Worm (Caenorhabditis elegans) whole organism, young adult: ENCODE data around the gene cft-1.

Experiments used
- B0019.2 ChIP-seq: fragments of 200-800 bp; sonication (Bioruptor generic); conservative IDR thresholded peaks from 2 replicates; pipeline ENCODE4 v1.3.6; 2022; ENCODE audit warnings: missing genetic modification reagents, missing genetic modification characterization, missing compliant biosample characterization
- B0035.1 ChIP-seq: sonication (generic microtip); optimal IDR thresholded peaks from 2 replicates; lab custom pipeline; 2016; ENCODE audit warnings: missing genetic modification characterization, mild to moderate bottlenecking, missing compliant biosample characterization, missing genotype, missing genetic modification reagents
- D2030.7 ChIP-seq: fragments of 200-800 bp; sonication (Bioruptor generic); IDR thresholded peaks from 2 replicates; pipeline ENCODE4 v1.3.6; 2022; ENCODE audit warnings: missing genetic modification reagents, missing genetic modification characterization, missing compliant biosample characterization
- F33H1.4 ChIP-seq: fragments of 200-800 bp; sonication (Bioruptor generic); IDR thresholded peaks from 2 replicates; pipeline ENCODE4 v1.3.6; 2022; ENCODE audit warnings: missing genetic modification reagents, missing genetic modification characterization, missing compliant biosample characterization
- F39B2.1 ChIP-seq: fragments of 200-800 bp; sonication (Bioruptor generic); IDR thresholded peaks from 2 replicates; pipeline ENCODE4 v1.3.6; 2022; ENCODE audit warnings: missing genetic modification reagents, missing genetic modification characterization, missing compliant biosample characterization
- F49E8.2 ChIP-seq: sonication (generic microtip); optimal IDR thresholded peaks from 3 replicates; lab custom pipeline; 2017; ENCODE audit warnings: missing genetic modification characterization, mild to moderate bottlenecking, missing compliant biosample characterization, antibody characterized with exemption, moderate library complexity; ENCODE audit not compliant: insufficient read depth
- Y53G8AR.9 ChIP-seq: fragments of 200-800 bp; sonication (Bioruptor generic); conservative IDR thresholded peaks from 2 replicates; pipeline ENCODE4 v1.3.6; 2022; ENCODE audit warnings: missing genetic modification reagents, missing genetic modification characterization, missing compliant biosample characterization
- aptf-3 ChIP-seq: fragments of 200-800 bp; sonication (Bioruptor generic); IDR thresholded peaks from 2 replicates; pipeline ENCODE4 v1.3.6; 2022; ENCODE audit warnings: missing genetic modification characterization, missing compliant biosample characterization
- atf-7 ChIP-seq: sonication (generic microtip); optimal IDR thresholded peaks from 2 replicates; lab custom pipeline; 2017; ENCODE audit warnings: mild to moderate bottlenecking, missing genetic modification characterization, missing compliant biosample characterization
- attf-5 ChIP-seq: fragments of 200-800 bp; sonication (Bioruptor generic); optimal IDR thresholded peaks from 2 replicates; lab custom pipeline; 2018; ENCODE audit warnings: mild to moderate bottlenecking, missing genetic modification characterization, missing compliant biosample characterization
- bed-2 ChIP-seq: fragments of 200-800 bp; sonication (Bioruptor generic); IDR thresholded peaks from 2 replicates; pipeline ENCODE4 v1.3.6; 2022; ENCODE audit warnings: missing genetic modification reagents, missing genetic modification characterization, missing compliant biosample characterization
- ccch-3 ChIP-seq: fragments of 200-800 bp; sonication (Bioruptor generic); optimal IDR thresholded peaks from 2 replicates; lab custom pipeline; 2018; ENCODE audit warnings: mild to moderate bottlenecking, missing genetic modification characterization, missing compliant biosample characterization
- cebp-2 ChIP-seq: fragments of 200-800 bp; sonication (Bioruptor generic); IDR thresholded peaks from 2 replicates; pipeline ENCODE4 v1.3.6; 2022; ENCODE audit warnings: missing genetic modification characterization, missing compliant biosample characterization
- ceh-100 ChIP-seq: fragments of 200-800 bp; sonication (Bioruptor generic); IDR thresholded peaks from 2 replicates; pipeline ENCODE4 v1.3.6; 2022; ENCODE audit warnings: missing genetic modification reagents, missing genetic modification characterization, missing compliant biosample characterization
- ceh-40 ChIP-seq: fragments of 200-800 bp; sonication (Bioruptor generic); IDR thresholded peaks from 2 replicates; pipeline ENCODE4 v1.3.6; 2022; ENCODE audit warnings: missing genetic modification characterization, missing compliant biosample characterization
- dpl-1 ChIP-seq: fragments of 150-350 bp; optimal IDR thresholded peaks from 2 replicates; lab custom pipeline; 2014; ENCODE audit warnings: missing biosample characterization, missing genetic modification reagents, missing genetic modification characterization
- efl-1 ChIP-seq: fragments of 150-350 bp; optimal IDR thresholded peaks from 2 replicates; lab custom pipeline; 2014; ENCODE audit warnings: missing biosample characterization, missing genetic modification reagents, missing genetic modification characterization
- ets-4 ChIP-seq: fragments of 200-800 bp; sonication (Bioruptor generic); optimal IDR thresholded peaks from 2 replicates; lab custom pipeline; 2018; ENCODE audit warnings: mild to moderate bottlenecking, missing genetic modification characterization, missing compliant biosample characterization
- hlh-12 ChIP-seq: sonication (generic microtip); optimal IDR thresholded peaks from 2 replicates; lab custom pipeline; 2016; ENCODE audit warnings: missing genetic modification characterization, missing compliant biosample characterization
- hlh-26 ChIP-seq: fragments of 200-800 bp; sonication (Bioruptor generic); conservative IDR thresholded peaks from 2 replicates; pipeline ENCODE4 v1.3.6; 2022; ENCODE audit warnings: missing genetic modification reagents, missing genetic modification characterization, missing compliant biosample characterization
- let-526 ChIP-seq: fragments of 200-800 bp; sonication (Bioruptor generic); IDR thresholded peaks from 2 replicates; pipeline ENCODE4 v1.3.6; 2022; ENCODE audit warnings: missing genetic modification reagents, missing genetic modification characterization, missing compliant biosample characterization
- lir-1 ChIP-seq: fragments of 200-800 bp; sonication (Bioruptor generic); conservative IDR thresholded peaks from 2 replicates; pipeline ENCODE4 v1.3.6; 2022; ENCODE audit warnings: missing genetic modification reagents, missing genetic modification characterization, missing compliant biosample characterization
- lsy-27 ChIP-seq: sonication (generic microtip); optimal IDR thresholded peaks from 2 replicates; lab custom pipeline; 2017; ENCODE audit warnings: missing genetic modification characterization, mild to moderate bottlenecking, missing compliant biosample characterization, antibody characterized with exemption, missing genotype, borderline replicate concordance; ENCODE audit not compliant: insufficient read depth
- madf-10 ChIP-seq: sonication (generic microtip); optimal IDR thresholded peaks from 2 replicates; lab custom pipeline; 2016; ENCODE audit warnings: mild to moderate bottlenecking, missing genetic modification characterization, missing compliant biosample characterization
- mcd-1 ChIP-seq: fragments of 200-800 bp; sonication (Bioruptor generic); IDR thresholded peaks from 2 replicates; pipeline ENCODE4 v1.3.6; 2022; ENCODE audit warnings: missing genetic modification reagents, missing genetic modification characterization, missing compliant biosample characterization
- mes-4 ChIP-seq: sonication (generic microtip); optimal IDR thresholded peaks from 2 replicates; lab custom pipeline; 2016; ENCODE audit warnings: missing genotype, missing genetic modification characterization, missing compliant biosample characterization
- nfya-2 ChIP-seq: fragments of 200-800 bp; sonication (Bioruptor generic); IDR thresholded peaks from 2 replicates; pipeline ENCODE4 v1.3.6; 2022; ENCODE audit warnings: missing genetic modification reagents, missing genetic modification characterization, missing compliant biosample characterization
- nhr-90 ChIP-seq: sonication (generic microtip); optimal IDR thresholded peaks from 2 replicates; lab custom pipeline; 2016; ENCODE audit warnings: missing genotype, mild to moderate bottlenecking, missing genetic modification characterization, missing compliant biosample characterization
- pbrm-1 ChIP-seq: fragments of 200-800 bp; sonication (Bioruptor generic); IDR thresholded peaks from 2 replicates; pipeline ENCODE4 v1.3.6; 2022; ENCODE audit warnings: missing genetic modification reagents, missing genetic modification characterization, missing compliant biosample characterization
- snpc-3.4 ChIP-seq: sonication (generic microtip); optimal IDR thresholded peaks from 2 replicates; lab custom pipeline; 2017; ENCODE audit warnings: missing genetic modification characterization, mild to moderate bottlenecking, missing compliant biosample characterization, antibody characterized with exemption, moderate library complexity, missing genotype, missing genetic modification reagents
- somi-1 ChIP-seq: fragments of 200-800 bp; sonication (Bioruptor generic); optimal IDR thresholded peaks from 2 replicates; lab custom pipeline; 2018; ENCODE audit warnings: mild to moderate bottlenecking, missing genetic modification characterization, missing compliant biosample characterization
- tbx-9 ChIP-seq: sonication (generic microtip); optimal IDR thresholded peaks from 2 replicates; lab custom pipeline; 2016; ENCODE audit warnings: borderline replicate concordance, missing genetic modification characterization, inconsistent platforms, missing compliant biosample characterization
- unc-130 ChIP-seq: sonication (generic microtip); optimal IDR thresholded peaks from 2 replicates; lab custom pipeline; 2016; ENCODE audit warnings: missing genetic modification reagents, missing genetic modification characterization, missing compliant biosample characterization
- ztf-18 ChIP-seq: sonication (generic microtip); optimal IDR thresholded peaks from 2 replicates; lab custom pipeline; 2016; ENCODE audit warnings: missing genotype, mild to moderate bottlenecking, missing genetic modification characterization, missing compliant biosample characterization

cft-1 gene

DNA sequence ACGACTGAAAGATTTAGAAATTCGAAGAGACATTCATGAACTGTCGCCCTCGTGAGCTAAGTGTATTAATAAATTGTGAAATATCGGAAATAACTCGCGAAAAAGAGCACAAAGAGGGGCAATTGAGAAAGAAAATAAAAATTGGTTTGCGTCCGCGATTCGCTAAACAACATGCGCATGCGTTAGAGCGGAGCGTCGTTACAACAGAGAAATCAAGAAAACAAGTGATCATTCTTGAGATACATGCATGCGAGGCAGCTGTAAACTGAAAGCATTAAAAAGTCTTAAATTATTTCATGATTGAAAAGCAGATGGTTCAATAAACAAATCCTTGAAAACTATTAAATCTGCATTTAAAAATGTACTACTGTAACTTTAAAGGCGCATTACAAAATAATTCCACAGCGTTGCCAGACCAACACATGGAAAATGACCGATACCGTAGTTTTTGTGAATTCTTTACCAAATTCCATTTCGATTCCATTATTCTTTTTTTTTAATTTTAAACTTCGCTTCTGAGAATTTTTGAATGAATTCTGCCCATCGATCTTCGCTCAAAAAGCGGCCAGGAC lies 2.3 kb upstream of the cft-1 start, which contains the start of the genes cox-16 and syp-2 (continued):
- peak; percentile 19 for TF ChIP-seq efl-1 (GFP tag; lab: Kevin White, UChicago)
- no peak for TF ChIP-seq unc-130 (GFP tag; lab: Kevin White, UChicago)
- TF ChIP-seq F33H1.4: peak; percentile 89
- no peak for TF ChIP-seq B0035.1
- TF ChIP-seq pbrm-1: peak; percentile 32; the same call in 1 of the 2 replicates
- no peak for TF ChIP-seq atf-7 (tag; lab: Kevin White, UChicago)
- TF ChIP-seq D2030.7 (GFP tag; lab: Robert Waterston, UW): peak; percentile 78
- no peak for TF ChIP-seq aptf-3 (GFP tag; lab: Robert Waterston, UW)
- TF ChIP-seq F49E8.2 (tag; lab: Kevin White, UChicago): peak; percentile 67
- no peak for TF ChIP-seq lsy-27 (tag; lab: Kevin White, UChicago)
- no peak for TF ChIP-seq hlh-26 (GFP tag; lab: Robert Waterston, UW)

ce11 chrV:5548051-5548450 lies 9.5 kb downstream of the cft-1 start, which contains the start of gene ugt-48:
Gene ugt-48, minus strand, starts transcription at chrV:5548062.
- TF ChIP-seq Y53G8AR.9: no peak
- no peak for TF ChIP-seq nhr-90 (tag; lab: Kevin White, UChicago)
- no peak for TF ChIP-seq cebp-2 (GFP tag; lab: Robert Waterston, UW)
- TF ChIP-seq let-526 (GFP tag; lab: Robert Waterston, UW): no peak
- TF ChIP-seq mcd-1 (GFP tag; lab: Robert Waterston, UW): no peak
- TF ChIP-seq hlh-12: no peak
- no peak for TF ChIP-seq pbrm-1
- TF ChIP-seq efl-1 (GFP tag; lab: Kevin White, UChicago): no peak
- no peak for TF ChIP-seq snpc-3.4 (tag; lab: Kevin White, UChicago)
- no peak for TF ChIP-seq dpl-1 (GFP tag; lab: Kevin White, UChicago)

DNA sequence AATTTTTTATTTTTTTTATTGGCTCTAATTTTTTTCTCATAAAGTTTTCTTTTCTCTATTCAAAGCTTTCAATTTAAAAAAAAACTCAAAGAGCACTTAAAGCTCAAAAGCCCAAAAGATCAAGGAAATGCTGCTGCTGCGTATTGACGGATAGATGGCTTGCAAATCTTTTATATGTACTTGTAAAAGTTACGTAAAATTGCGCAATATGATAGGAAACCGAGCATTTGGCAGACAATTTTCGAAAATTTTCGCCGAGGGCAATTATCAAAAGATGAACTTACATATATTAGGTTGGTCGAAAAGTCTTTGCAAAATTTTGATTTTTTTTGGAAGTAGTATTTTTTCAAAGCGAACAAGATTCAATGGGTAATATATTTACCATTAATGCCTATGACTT lies 9.9 kb downstream of the cft-1 start:
- no peak for TF ChIP-seq hlh-26 (GFP tag; lab: Robert Waterston, UW)
- no peak for TF ChIP-seq ceh-40 (GFP tag; lab: Robert Waterston, UW)
- TF ChIP-seq mes-4 (tag; lab: Kevin White, UChicago): no peak
- TF ChIP-seq F39B2.1 (GFP tag; lab: Robert Waterston, UW): no peak
- TF ChIP-seq lir-1 (GFP tag; lab: Robert Waterston, UW): no peak
- TF ChIP-seq lsy-27 (tag; lab: Kevin White, UChicago): no peak
- TF ChIP-seq hlh-12: no peak
- no peak for TF ChIP-seq attf-5 (GFP tag; lab: Kevin White, UChicago)
- no peak for TF ChIP-seq ccch-3 (GFP tag; lab: Kevin White, UChicago)
- no peak for TF ChIP-seq ceh-100 (GFP tag; lab: Robert Waterston, UW)
- TF ChIP-seq nfya-2 (GFP tag; lab: Robert Waterston, UW): no peak
- no peak for TF ChIP-seq B0019.2 (GFP tag; lab: Robert Waterston, UW)
- TF ChIP-seq bed-2: no peak
- TF ChIP-seq ets-4 (GFP tag; lab: Kevin White, UChicago): no peak
- no peak for TF ChIP-seq somi-1 (GFP tag; lab: Kevin White, UChicago)
- no peak for TF ChIP-seq tbx-9 (tag; lab: Kevin White, UChicago)
- no peak for TF ChIP-seq ztf-18 (tag; lab: Kevin White, UChicago)
- no peak for TF ChIP-seq madf-10 (tag; lab: Kevin White, UChicago)
